Worm (Caenorhabditis elegans) whole organism, mixed stage, embryonic: ENCODE data around the gene C41G6.12.

Source experiments
- cnd-1 ChIP-seq: fragments of 200-800 bp; sonication (Bioruptor generic); optimal IDR thresholded peaks from 2 replicates; lab custom pipeline; 2018; ENCODE audit warnings: mild to moderate bottlenecking, missing genetic modification characterization, missing compliant biosample characterization
- ham-2 ChIP-seq: fragments of 200-800 bp; sonication (Bioruptor generic); optimal IDR thresholded peaks from 2 replicates; lab custom pipeline; 2018; ENCODE audit warnings: mild to moderate bottlenecking, missing genetic modification characterization, missing compliant biosample characterization
- unc-39 ChIP-seq: fragments of 150-350 bp; optimal IDR thresholded peaks from 2 replicates; lab custom pipeline; 2014; ENCODE audit warnings: missing biosample characterization, missing genetic modification characterization

DNA sequence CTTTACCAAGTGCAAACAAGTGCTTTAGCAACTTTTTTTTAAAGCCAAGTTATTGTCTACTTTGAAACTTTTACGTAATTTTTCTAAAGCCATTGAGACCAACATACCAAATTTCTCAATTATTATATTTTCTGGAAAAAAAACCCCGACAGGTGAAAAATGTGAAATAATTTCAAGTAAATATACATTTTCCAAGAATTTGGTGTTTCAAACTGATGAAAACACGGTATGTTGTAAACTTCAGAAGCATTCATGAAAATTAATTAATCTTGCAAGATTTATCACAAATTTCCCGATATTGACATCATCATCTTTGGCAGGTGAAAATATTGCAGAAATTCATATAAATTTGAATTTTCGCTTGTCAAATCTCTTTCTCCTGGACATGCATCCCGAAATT is 44.9 kb downstream of the C41G6.12 start, which contains the start of gene srz-11:
- TF ChIP-seq ham-2 (GFP tag; lab: Kevin White, UChicago): no peak
- TF ChIP-seq unc-39 (tag; lab: Kevin White, UChicago): no peak
- TF ChIP-seq cnd-1: no peak
